Fruit fly (Drosophila melanogaster): Measurements from ENCODE around the gene CG34174.

The CG34174 gene

dm6 chr2L:2171366-2172078, 42.5 kb upstream of the CG34174 start (continued):
- peak; percentile 14 for TF ChIP-seq CG13775 (GFP tag; optimal IDR thresholded peaks at IDR 0.05)
- peak; percentile 56 for TF ChIP-seq caup (GFP tag; optimal IDR thresholded peaks at IDR 0.05; ENCODE audit: severe bottlenecking)
- TF ChIP-seq scrt (GFP tag; optimal IDR thresholded peaks at IDR 0.05), result no peak
- TF ChIP-seq CG18599 (GFP tag; optimal IDR thresholded peaks at IDR 0.05), result peak; percentile 49
- peak; percentile 22; the same call in 1 of the 2 replicates for TF ChIP-seq Poxn (GFP tag; IDR thresholded peaks at IDR 0.05)
- TF ChIP-seq CG17568 (GFP tag; optimal IDR thresholded peaks at IDR 0.05), result peak; percentile 7
- no peak for TF ChIP-seq zen2 (GFP tag; IDR thresholded peaks at IDR 0.05; ENCODE audit: partially characterized antibody)
- peak; percentile 13 for TF ChIP-seq CG3281 (GFP tag; optimal IDR thresholded peaks at IDR 0.05)
- TF ChIP-seq corto (GFP tag; optimal IDR thresholded peaks at IDR 0.05), result peak; percentile 11
- TF ChIP-seq CG14441 (GFP tag; IDR thresholded peaks at IDR 0.05), result peak; percentile 54
- no peak for TF ChIP-seq HLH54F (GFP tag; optimal IDR thresholded peaks at IDR 0.05)
- TF ChIP-seq CG8290 (GFP tag; optimal IDR thresholded peaks at IDR 0.05), result no peak
- peak in 1 of 2 experiments; percentile 5 for TF ChIP-seq CG8290 (tag; optimal IDR thresholded peaks at IDR 0.05)
- TF ChIP-seq wor (GFP tag; IDR thresholded peaks at IDR 0.05), result no peak
- TF ChIP-seq salm (tag; optimal IDR thresholded peaks at IDR 0.05), result peak; percentile 44
- peak; percentile 14 for TF ChIP-seq CG17385 (GFP tag; optimal IDR thresholded peaks at IDR 0.05)
- TF ChIP-seq Meics (GFP tag; optimal IDR thresholded peaks at IDR 0.05), result peak; percentile 20
- peak; percentile 71 for TF ChIP-seq CG10543 (GFP tag; optimal IDR thresholded peaks at IDR 0.05)
- peak; percentile 97 for TF ChIP-seq exex (tag; optimal IDR thresholded peaks at IDR 0.05)

dm6 chr2L:2172460-2173121, 41.5 kb upstream of the CG34174 start:
- no peak for TF ChIP-seq CG12769 (tag; optimal IDR thresholded peaks at IDR 0.05)
- TF ChIP-seq CG9727 (GFP tag; optimal IDR thresholded peaks at IDR 0.05), result peak; percentile 15
- peak; percentile 34 for TF ChIP-seq CG18262 (tag; optimal IDR thresholded peaks at IDR 0.05)
- peak; percentile 1 for TF ChIP-seq Blimp-1 (GFP tag; optimal IDR thresholded peaks at IDR 0.05)
- peak; percentile 54 for TF ChIP-seq zen (tag; optimal IDR thresholded peaks at IDR 0.05)
- TF ChIP-seq CG13624 (GFP tag; optimal IDR thresholded peaks at IDR 0.05), result peak; percentile 8
- no peak for TF ChIP-seq CG18476 (GFP tag; optimal IDR thresholded peaks at IDR 0.05)
- TF ChIP-seq CG13894 (tag; optimal IDR thresholded peaks at IDR 0.05), result no peak
- no peak for TF ChIP-seq Dek (tag; optimal IDR thresholded peaks at IDR 0.05)
- no peak for TF ChIP-seq CG12299 (tag; optimal IDR thresholded peaks at IDR 0.05)
- TF ChIP-seq prd (optimal IDR thresholded peaks at IDR 0.05), result no peak
- peak; percentile 26; the same call in 1 of the 3 replicates for TF ChIP-seq prd (GFP tag; IDR thresholded peaks at IDR 0.05)
- peak; percentile 38 for TF ChIP-seq pros (GFP tag; optimal IDR thresholded peaks at IDR 0.05)
- no peak for TF ChIP-seq tll (GFP tag; optimal IDR thresholded peaks at IDR 0.05)
- peak; percentile 43 for TF ChIP-seq zf30C (GFP tag; optimal IDR thresholded peaks at IDR 0.05)
- no peak for TF ChIP-seq CG11560 (tag; IDR thresholded peaks at IDR 0.05)
- TF ChIP-seq lola (GFP tag; optimal IDR thresholded peaks at IDR 0.05), result peak in 1 of 3 experiments; percentile 3
- no peak for TF ChIP-seq CG18011 (GFP tag; optimal IDR thresholded peaks at IDR 0.05)
- peak; percentile 21; the same call in 1 of the 2 replicates for TF ChIP-seq Xrp1 (GFP tag; IDR thresholded peaks at IDR 0.05)
- TF ChIP-seq Hr3 (GFP tag; optimal IDR thresholded peaks at IDR 0.05), result no peak
- peak in 1 of 2 experiments; percentile 13 for TF ChIP-seq Hr51 (GFP tag; optimal IDR thresholded peaks at IDR 0.05)
- peak; percentile 4 for TF ChIP-seq grn (GFP tag; optimal IDR thresholded peaks at IDR 0.05)
- TF ChIP-seq dmrt11E (tag; optimal IDR thresholded peaks at IDR 0.05), result peak; percentile 4
- 0 out of 2 replicates have a peak, but pooled peaks have one; percentile 16 for TF ChIP-seq CG4360 (GFP tag; IDR thresholded peaks at IDR 0.05)
- TF ChIP-seq Pdp1 (GFP tag; optimal IDR thresholded peaks at IDR 0.05), result peak in 1 of 2 experiments; percentile 37
- TF ChIP-seq CG2712 (tag; optimal IDR thresholded peaks at IDR 0.05), result no peak
- peak; percentile 5 for TF ChIP-seq dmrt99B (tag; optimal IDR thresholded peaks at IDR 0.05)

Data from whole organism, embryonic.